Worm (Caenorhabditis elegans) whole organism, L1 larva: ENCODE results near the gene C01B10.3.

Source experiments
- fkh-8 ChIP-seq: sonication (generic microtip); optimal IDR thresholded peaks from 2 replicates; lab custom pipeline; 2016; ENCODE audit warnings: mild to moderate bottlenecking, missing genetic modification characterization, missing compliant biosample characterization
- nhr-237 ChIP-seq: fragments of 150-350 bp; optimal IDR thresholded peaks from 2 replicates; lab custom pipeline; 2014; ENCODE audit warnings: missing biosample characterization, missing genetic modification characterization
- nhr-90 ChIP-seq: sonication (generic microtip); optimal IDR thresholded peaks from 2 replicates; lab custom pipeline; 2016; ENCODE audit warnings: mild to moderate bottlenecking, missing genetic modification characterization, missing compliant biosample characterization; ENCODE audit not compliant: poor library complexity
- skn-1 ChIP-seq: fragments of 150-350 bp; optimal IDR thresholded peaks from 2 replicates; lab custom pipeline; 2014; ENCODE audit warnings: missing biosample characterization, missing genetic modification characterization
- sptf-1 ChIP-seq: fragments of 150-350 bp; optimal IDR thresholded peaks from 2 replicates; lab custom pipeline; 2014; ENCODE audit warnings: missing biosample characterization, missing genetic modification characterization
- unc-130 ChIP-seq: fragments of 150-350 bp; optimal IDR thresholded peaks from 2 replicates; lab custom pipeline; 2017; ENCODE audit warnings: missing biosample characterization, missing genetic modification characterization, inconsistent platforms
- ztf-4 ChIP-seq: fragments of 150-350 bp; optimal IDR thresholded peaks from 2 replicates; lab custom pipeline; 2014; ENCODE audit warnings: missing biosample characterization, missing genetic modification characterization

DNA sequence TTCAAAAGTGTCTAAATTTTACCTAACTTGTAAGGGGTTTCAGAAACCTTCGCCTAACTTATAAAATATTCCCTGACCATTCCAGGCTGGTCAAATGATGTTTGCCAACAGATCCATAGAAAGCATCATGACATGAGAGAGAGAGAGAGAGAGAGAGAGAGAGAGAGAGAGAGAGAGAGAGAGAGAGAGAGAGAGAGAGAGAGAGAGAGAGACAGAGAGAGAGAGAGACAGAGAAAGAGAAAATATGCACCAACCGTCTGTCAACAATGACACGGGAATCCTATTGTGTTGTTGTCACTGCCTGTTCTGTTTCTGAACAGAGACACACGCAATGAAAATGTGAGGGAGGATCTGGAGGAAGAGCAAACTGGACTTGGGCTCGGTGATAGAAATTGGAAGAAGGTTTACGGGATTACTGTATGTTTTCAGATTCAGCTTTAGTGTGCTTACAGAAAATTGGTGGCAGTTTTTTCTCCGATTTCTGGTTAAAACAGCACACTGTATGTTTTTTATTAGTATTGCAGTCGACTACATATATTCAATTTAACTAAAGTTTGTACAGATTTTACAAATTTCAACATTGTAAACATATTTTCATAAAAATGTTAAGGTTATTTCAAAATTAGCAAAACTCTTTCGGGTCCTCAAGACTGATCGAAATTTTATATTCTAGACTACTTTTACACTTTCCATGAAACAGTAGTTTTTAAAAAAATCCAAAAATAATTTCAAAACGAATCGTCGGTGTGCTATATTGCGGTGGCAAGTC, 45.0 kb downstream of the C01B10.3 start:
- TF ChIP-seq ztf-4 (tag; lab: Kevin White, UChicago) (no peak), skn-1 (tag; lab: Kevin White, UChicago) (no peak), nhr-90 (no peak), sptf-1 (tag; lab: Kevin White, UChicago) (no peak), nhr-237 (tag; lab: Kevin White, UChicago) (no peak), fkh-8 (tag; lab: Kevin White, UChicago) (no peak), unc-130 (tag; lab: Kevin White, UChicago) (no peak)
